Worm (Caenorhabditis elegans) whole organism, young adult: ENCODE data around the gene myo-3.

Source experiments
- F52B5.7 ChIP-seq: sonication (generic microtip); optimal IDR thresholded peaks from 2 replicates; lab custom pipeline; 2016; ENCODE audit warnings: mild to moderate bottlenecking, missing genetic modification characterization, missing compliant biosample characterization
- atf-7 ChIP-seq: sonication (generic microtip); optimal IDR thresholded peaks from 2 replicates; lab custom pipeline; 2017; ENCODE audit warnings: mild to moderate bottlenecking, missing genetic modification characterization, missing compliant biosample characterization
- ceh-27 ChIP-seq: fragments of 200-800 bp; sonication (Bioruptor generic); optimal IDR thresholded peaks from 2 replicates; lab custom pipeline; 2018; ENCODE audit warnings: mild to moderate bottlenecking, missing genetic modification characterization, moderate library complexity, missing compliant biosample characterization
- him-1 ChIP-seq: sonication (generic microtip); optimal IDR thresholded peaks from 2 replicates; lab custom pipeline; 2016; ENCODE audit warnings: missing genotype, missing genetic modification reagents, missing genetic modification characterization, missing compliant biosample characterization
- lin-26 ChIP-seq: fragments of 200-800 bp; sonication (Bioruptor generic); IDR thresholded peaks from 2 replicates; pipeline ENCODE4 v1.3.6; 2022; ENCODE audit warnings: missing genetic modification reagents, missing genetic modification characterization, missing compliant biosample characterization
- lin-35 ChIP-seq, 3 experiments: fragments of 150-350 bp in 2 of 3; sonication (generic microtip) in 1 of 3; optimal IDR thresholded peaks; 2 replicates each; lab custom pipeline; 2014 to 2018; ENCODE audit warnings: missing biosample characterization in 3 of 3, missing genetic modification characterization in 3 of 3, missing genetic modification reagents in 3 of 3
- nhr-80 ChIP-seq: sonication (generic microtip); optimal IDR thresholded peaks from 2 replicates; lab custom pipeline; 2016; ENCODE audit warnings: missing genetic modification characterization, missing compliant biosample characterization
- sdz-38 ChIP-seq: sonication (generic microtip); optimal IDR thresholded peaks from 2 replicates; lab custom pipeline; 2016; ENCODE audit warnings: missing genotype, missing genetic modification characterization, missing compliant biosample characterization
- snpc-4 ChIP-seq, 5 experiments: fragments of 150-350 bp in 1 of 5; sonication (generic microtip) in 4 of 5; optimal IDR thresholded peaks; 2 replicates each; lab custom pipeline; 2014 to 2018; ENCODE audit warnings: missing genetic modification characterization in 5 of 5, missing biosample characterization in 3 of 5, antibody characterized with exemption in 2 of 5, mild to moderate bottlenecking in 2 of 5, missing compliant biosample characterization in 2 of 5, missing genotype in 2 of 5, moderate library complexity in 2 of 5, missing genetic modification reagents in 1 of 5

DNA sequence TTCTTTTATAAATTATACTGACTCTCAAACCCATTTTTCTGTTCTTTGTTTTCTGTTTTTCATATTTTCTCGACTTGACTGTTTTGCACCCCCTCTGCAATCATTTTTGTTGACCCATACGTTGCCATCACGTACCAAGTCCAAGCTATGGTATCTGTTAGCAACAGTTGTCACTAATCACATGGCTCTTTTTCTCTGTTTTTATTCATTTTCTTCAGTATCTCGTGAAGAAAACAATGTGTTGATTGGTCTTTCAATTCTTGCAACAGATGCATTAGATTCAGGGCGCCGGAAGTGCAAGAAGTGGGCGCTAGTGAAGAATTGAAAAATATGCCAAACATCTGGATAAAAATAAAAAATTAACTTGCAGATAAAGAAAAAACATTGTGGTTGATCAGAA is 1.4 kb upstream of the myo-3 start:
- TF ChIP-seq F52B5.7 (tag; lab: Kevin White, UChicago) (no peak), nhr-80 (tag; lab: Kevin White, UChicago) (no peak), atf-7 (no peak), him-1 (no peak), sdz-38 (tag; lab: Kevin White, UChicago) (no peak), lin-35 (GFP tag; optimal IDR thresholded peaks at IDR 0.05; lab: Kevin White, UChicago) (no peak), lin-26 (GFP tag; lab: Robert Waterston, UW) (no peak), snpc-4 (GFP tag; optimal IDR thresholded peaks at IDR 0.05; lab: Kevin White, UChicago) (no peak), snpc-4 (tag; optimal IDR thresholded peaks at IDR 0.05; lab: Kevin White, UChicago) (no peak), ceh-27 (no peak)
